Worm (Caenorhabditis elegans) whole organism, midembryonic: ENCODE results near the gene gly-11.

ENCODE experiments used
- T22C8.4 ChIP-seq: fragments of 200-800 bp; sonication (Bioruptor generic); IDR thresholded peaks from 2 replicates; pipeline ENCODE4 v1.3.6; 2022; ENCODE audit warnings: missing genetic modification characterization, missing compliant biosample characterization
- cog-1 ChIP-seq: sonication (generic microtip); optimal IDR thresholded peaks from 2 replicates; lab custom pipeline; 2016; ENCODE audit warnings: missing genetic modification characterization, missing compliant biosample characterization
- flt-1 ChIP-seq: fragments of 200-800 bp; sonication (Bioruptor generic); IDR thresholded peaks from 2 replicates; pipeline ENCODE4 v1.3.6; 2022; ENCODE audit warnings: missing genetic modification characterization, missing compliant biosample characterization
- klf-2 ChIP-seq: fragments of 200-800 bp; sonication (Bioruptor generic); conservative IDR thresholded peaks from 2 replicates; pipeline ENCODE4 v1.3.6; 2022; ENCODE audit warnings: missing genetic modification reagents, missing genetic modification characterization, missing compliant biosample characterization
- med-1 ChIP-seq: sonication (generic microtip); optimal IDR thresholded peaks from 2 replicates; lab custom pipeline; 2017; ENCODE audit warnings: missing genetic modification characterization, mild to moderate bottlenecking, missing compliant biosample characterization, antibody characterized with exemption, missing genetic modification reagents; ENCODE audit not compliant: insufficient read depth
- ref-1 ChIP-seq: fragments of 200-800 bp; sonication (Bioruptor generic); conservative IDR thresholded peaks from 2 replicates; pipeline ENCODE4 v1.3.6; 2022; ENCODE audit warnings: missing genetic modification reagents, missing genetic modification characterization, missing compliant biosample characterization
- tab-1 ChIP-seq: fragments of 200-800 bp; sonication (Bioruptor generic); IDR thresholded peaks from 2 replicates; pipeline ENCODE4 v1.3.6; 2022; ENCODE audit warnings: missing genetic modification characterization, missing compliant biosample characterization
- ztf-23 ChIP-seq: fragments of 200-800 bp; sonication (Bioruptor generic); IDR thresholded peaks from 2 replicates; pipeline ENCODE4 v1.3.6; 2022; ENCODE audit warnings: missing genetic modification reagents, missing genetic modification characterization, missing compliant biosample characterization
- ztf-29 ChIP-seq: fragments of 200-800 bp; sonication (Bioruptor generic); IDR thresholded peaks from 2 replicates; pipeline ENCODE4 v1.3.6; 2022; ENCODE audit warnings: missing genetic modification reagents, missing genetic modification characterization, missing compliant biosample characterization

gly-11 gene

ce11 chrIII:12207574-12207973 lies 30.5 kb upstream of the gly-11 start:
- TF ChIP-seq med-1 (GFP tag; lab: Kevin White, UChicago) (no peak), flt-1 (no peak), ztf-23 (GFP tag; lab: Robert Waterston, UW) (no peak), tab-1 (no peak), cog-1 (tag; lab: Kevin White, UChicago) (no peak), klf-2 (no peak), ref-1 (GFP tag; lab: Robert Waterston, UW) (no peak), ztf-29 (GFP tag; lab: Robert Waterston, UW) (no peak), T22C8.4 (GFP tag; lab: Robert Waterston, UW) (no peak)

ce11 chrIII:12205271-12205670 lies 28.2 kb upstream of the gly-11 start:
- TF ChIP-seq tab-1 (0 out of 2 replicates have a peak, but pooled peaks have one; percentile 13), med-1 (GFP tag; lab: Kevin White, UChicago) (no peak), ztf-23 (GFP tag; lab: Robert Waterston, UW) (no peak), T22C8.4 (GFP tag; lab: Robert Waterston, UW) (no peak), flt-1 (no peak), ref-1 (GFP tag; lab: Robert Waterston, UW) (no peak), cog-1 (tag; lab: Kevin White, UChicago) (no peak), klf-2 (no peak), ztf-29 (GFP tag; lab: Robert Waterston, UW) (no peak)

DNA sequence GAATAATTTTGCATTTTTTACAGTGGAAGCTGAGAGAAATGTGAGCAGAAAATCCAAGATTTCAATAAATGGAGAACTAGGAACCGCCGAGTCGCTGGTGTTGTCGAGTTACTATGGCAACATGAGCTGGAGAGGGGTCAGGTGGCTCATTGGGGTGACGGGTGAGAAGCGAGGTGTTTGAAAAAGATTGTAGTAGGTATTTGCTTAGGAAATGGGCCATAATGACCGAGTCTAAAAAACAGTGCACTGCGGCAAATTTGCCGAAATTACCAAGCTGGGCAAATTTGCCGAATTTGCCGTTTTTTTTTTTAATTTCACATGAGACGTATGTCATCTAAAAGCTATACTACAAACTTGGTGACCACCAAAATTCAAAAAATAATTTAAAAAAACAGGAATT lies 25.4 kb upstream of the gly-11 start, which contains the start of gene osm-12:
Gene osm-12, minus strand, starts transcription at position 101 of the 400 bp plus-strand sequence.
- TF ChIP-seq tab-1: no peak

- TF ChIP-seq ztf-23 (GFP tag; lab: Robert Waterston, UW) (no peak), ztf-29 (GFP tag; lab: Robert Waterston, UW) (no peak)
Measured at ce11 chrIII:12198135-12198534, 21.1 kb upstream of the gly-11 start.

ce11 chrIII:12195991-12196390 lies 18.9 kb upstream of the gly-11 start:
- TF ChIP-seq flt-1 (no peak), cog-1 (tag; lab: Kevin White, UChicago) (no peak), T22C8.4 (GFP tag; lab: Robert Waterston, UW) (no peak), tab-1 (no peak), klf-2 (no peak), ztf-23 (GFP tag; lab: Robert Waterston, UW) (no peak), ref-1 (GFP tag; lab: Robert Waterston, UW) (no peak), ztf-29 (GFP tag; lab: Robert Waterston, UW) (no peak), med-1 (GFP tag; lab: Kevin White, UChicago) (no peak)

- TF ChIP-seq cog-1 (tag; lab: Kevin White, UChicago) (no peak), ztf-29 (GFP tag; lab: Robert Waterston, UW) (no peak), klf-2 (no peak), ztf-23 (GFP tag; lab: Robert Waterston, UW) (no peak), T22C8.4 (GFP tag; lab: Robert Waterston, UW) (no peak), flt-1 (no peak)
Measured at ce11 chrIII:12194190-12194589, 17.1 kb upstream of the gly-11 start, which contains the start of gene Y75B8A.44. Gene Y75B8A.44, plus strand, starts transcription at chrIII:12194490.

DNA sequence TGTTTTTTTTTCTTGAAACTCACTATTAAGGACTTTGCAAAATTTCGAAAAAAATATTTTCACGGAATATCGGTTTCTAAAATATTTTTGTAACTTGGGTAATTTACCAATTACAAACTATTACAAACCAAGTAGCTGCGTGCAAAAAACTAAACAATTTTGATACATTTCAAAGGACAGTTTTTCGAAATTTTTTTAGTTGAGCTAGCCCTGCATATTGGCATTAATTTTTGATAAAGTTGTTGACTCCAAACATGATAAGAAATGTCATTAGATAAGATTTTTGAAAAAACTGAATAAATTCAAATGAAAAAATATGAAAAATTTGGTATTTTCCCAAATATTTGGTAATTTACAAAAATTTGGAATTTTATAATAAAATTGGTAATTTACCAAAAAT lies 11.2 kb upstream of the gly-11 start:
- TF ChIP-seq klf-2: no peak
- TF ChIP-seq ref-1 (GFP tag; lab: Robert Waterston, UW): no peak
- TF ChIP-seq ztf-23 (GFP tag; lab: Robert Waterston, UW): no peak
- TF ChIP-seq tab-1: no peak
- TF ChIP-seq cog-1 (tag; lab: Kevin White, UChicago): no peak
- TF ChIP-seq flt-1: no peak
- no peak for TF ChIP-seq med-1 (GFP tag; lab: Kevin White, UChicago)
- TF ChIP-seq T22C8.4 (GFP tag; lab: Robert Waterston, UW): no peak
- no peak for TF ChIP-seq ztf-29 (GFP tag; lab: Robert Waterston, UW)

- TF ChIP-seq med-1 (GFP tag; lab: Kevin White, UChicago) (no peak), flt-1 (no peak), ref-1 (GFP tag; lab: Robert Waterston, UW) (no peak), cog-1 (tag; lab: Kevin White, UChicago) (no peak), T22C8.4 (GFP tag; lab: Robert Waterston, UW) (no peak), klf-2 (no peak), ztf-23 (GFP tag; lab: Robert Waterston, UW) (no peak), tab-1 (no peak)
Measured at ce11 chrIII:12186111-12186510, 9.1 kb upstream of the gly-11 start, which contains the start of gene lury-1. Gene lury-1, plus strand, starts transcription at chrIII:12186411.

ce11 chrIII:12182919-12183318 lies 5.9 kb upstream of the gly-11 start, which contains the start of gene Y75B8A.10:
Gene Y75B8A.10, minus strand, starts transcription at chrIII:12183019.
- no peak for TF ChIP-seq tab-1
- TF ChIP-seq ztf-23 (GFP tag; lab: Robert Waterston, UW): no peak
- no peak for TF ChIP-seq klf-2
- no peak for TF ChIP-seq cog-1 (tag; lab: Kevin White, UChicago)
- no peak for TF ChIP-seq T22C8.4 (GFP tag; lab: Robert Waterston, UW)
- no peak for TF ChIP-seq flt-1
- no peak for TF ChIP-seq ref-1 (GFP tag; lab: Robert Waterston, UW)
- no peak for TF ChIP-seq med-1 (GFP tag; lab: Kevin White, UChicago)
- no peak for TF ChIP-seq ztf-29 (GFP tag; lab: Robert Waterston, UW)

- no peak for TF ChIP-seq ztf-29 (GFP tag; lab: Robert Waterston, UW)
- TF ChIP-seq flt-1: 0 out of 2 replicates have a peak, but pooled peaks have one; percentile 24
- peak; percentile 73 for TF ChIP-seq cog-1 (tag; lab: Kevin White, UChicago)
Measured at ce11 chrIII:12178121-12178520, 1.1 kb upstream of the gly-11 start.

DNA sequence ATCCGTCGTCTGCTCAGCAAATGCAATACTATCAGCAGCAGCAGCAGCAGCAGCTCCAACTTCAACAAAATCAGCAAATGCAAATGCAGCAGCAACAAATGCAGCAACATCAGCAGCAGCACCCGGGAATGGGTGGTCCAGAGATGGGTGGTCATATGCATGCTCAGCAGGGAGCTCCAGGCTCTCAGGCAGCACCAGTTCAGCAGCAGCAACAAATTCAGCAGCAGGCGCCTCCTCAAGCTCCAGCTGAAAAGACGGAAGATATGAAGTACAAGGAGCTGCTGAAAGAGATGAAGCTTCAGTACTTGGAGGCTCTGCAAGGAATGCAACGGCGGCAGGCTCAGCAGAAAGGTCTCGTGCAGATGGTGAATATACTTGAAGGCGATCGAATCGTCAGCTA lies 10.0 kb downstream of the gly-11 start:
- TF ChIP-seq ztf-29 (GFP tag; lab: Robert Waterston, UW) (no peak), ref-1 (GFP tag; lab: Robert Waterston, UW) (no peak), T22C8.4 (GFP tag; lab: Robert Waterston, UW) (no peak), ztf-23 (GFP tag; lab: Robert Waterston, UW) (no peak), med-1 (GFP tag; lab: Kevin White, UChicago) (no peak), klf-2 (no peak), tab-1 (no peak), flt-1 (no peak), cog-1 (tag; lab: Kevin White, UChicago) (no peak)
